Worm (Caenorhabditis elegans) whole organism, L4 larva: ENCODE results near the gene F40G9.6.

ENCODE experiments used
- aly-2 ChIP-seq: sonication (generic microtip); optimal IDR thresholded peaks from 2 replicates; lab custom pipeline; 2018; ENCODE audit warnings: missing biosample characterization, missing genetic modification characterization
- ama-1 ChIP-seq: fragments of 150-350 bp; optimal IDR thresholded peaks from 2 replicates; lab custom pipeline; 2014; ENCODE audit warnings: inconsistent platforms, mixed read lengths
- ceh-28 ChIP-seq: fragments of 150-350 bp; optimal IDR thresholded peaks from 2 replicates; lab custom pipeline; 2014; ENCODE audit warnings: missing biosample characterization, missing genetic modification reagents, missing genetic modification characterization
- ceh-32 ChIP-seq: sonication (generic microtip); optimal IDR thresholded peaks from 2 replicates; lab custom pipeline; 2016; ENCODE audit warnings: mild to moderate bottlenecking, missing genetic modification characterization, missing compliant biosample characterization; ENCODE audit not compliant: poor library complexity
- ceh-82 ChIP-seq: sonication (generic microtip); optimal IDR thresholded peaks from 2 replicates; lab custom pipeline; 2017; ENCODE audit warnings: missing biosample characterization, missing genetic modification characterization
- lin-13 ChIP-seq: fragments of 150-350 bp; optimal IDR thresholded peaks from 2 replicates; lab custom pipeline; 2014; ENCODE audit warnings: missing biosample characterization, missing genetic modification reagents, missing genetic modification characterization
- mxl-2 ChIP-seq: fragments of 200-800 bp; sonication (Bioruptor generic); conservative IDR thresholded peaks from 2 replicates; pipeline ENCODE4 v1.3.6; 2022; ENCODE audit warnings: missing genetic modification reagents, missing genetic modification characterization, missing compliant biosample characterization
- unc-62 ChIP-seq, 3 experiments: fragments of 150-350 bp in 1 of 3; sonication (generic microtip); optimal IDR thresholded peaks in 2 of 3; peaks in 1 of 3; 1 replicate in 1 of 3; 2 replicates in 2 of 3; lab custom pipeline; 2014 to 2017; ENCODE audit warnings: missing biosample characterization in 3 of 3, missing genetic modification characterization in 3 of 3, missing genetic modification reagents in 3 of 3, missing genotype in 1 of 3

- no peak for TF ChIP-seq lin-13 (GFP tag; lab: Kevin White, UChicago)
- TF ChIP-seq ceh-32 (tag; lab: Kevin White, UChicago) = no peak
- no peak for TF ChIP-seq mxl-2 (GFP tag; lab: Robert Waterston, UW)
- no peak for TF ChIP-seq ama-1 (lab: Kevin White, UChicago)
- no peak for TF ChIP-seq unc-62 (GFP tag; optimal IDR thresholded peaks at IDR 0.05 in 1 of 2; lab: Kevin White, UChicago)
- no peak for TF ChIP-seq unc-62 (tag; optimal IDR thresholded peaks at IDR 0.05; lab: Kevin White, UChicago)
- TF ChIP-seq ceh-82 (tag; lab: Kevin White, UChicago) = no peak
- no peak for TF ChIP-seq ceh-28
- no peak for TF ChIP-seq aly-2 (tag; lab: Kevin White, UChicago)
These were observed 29.7 kb downstream of the F40G9.6 start for ce11 chrIII:208793-209694.
